Worm (Caenorhabditis elegans) whole organism, early embryonic: Measurements from ENCODE around the gene nhr-251.

Source experiments
- F13C5.2 ChIP-seq: sonication (generic microtip); optimal IDR thresholded peaks from 2 replicates; lab custom pipeline; 2017; ENCODE audit warnings: mild to moderate bottlenecking, missing genetic modification characterization, inconsistent platforms, missing compliant biosample characterization
- ama-1 ChIP-seq: fragments of 150-350 bp; optimal IDR thresholded peaks from 2 replicates; lab custom pipeline; 2014
- ceh-13 ChIP-seq: fragments of 200-800 bp; sonication (Bioruptor generic); optimal IDR thresholded peaks from 2 replicates; lab custom pipeline; 2018; ENCODE audit warnings: mild to moderate bottlenecking, missing genetic modification characterization, missing compliant biosample characterization
- ceh-36 ChIP-seq: sonication (generic microtip); optimal IDR thresholded peaks from 2 replicates; lab custom pipeline; 2016; ENCODE audit warnings: missing genetic modification characterization, inconsistent platforms, missing compliant biosample characterization
- flt-1 ChIP-seq: fragments of 200-800 bp; sonication (Bioruptor generic); IDR thresholded peaks from 2 replicates; pipeline ENCODE4 v1.3.6; 2022; ENCODE audit warnings: missing genetic modification characterization, missing compliant biosample characterization
- tbx-11 ChIP-seq: fragments of 200-800 bp; sonication (Bioruptor generic); IDR thresholded peaks from 2 replicates; pipeline ENCODE4 v1.3.6; 2022; ENCODE audit warnings: missing genetic modification characterization, missing compliant biosample characterization
- tbx-37 ChIP-seq: fragments of 200-800 bp; sonication (Bioruptor generic); conservative IDR thresholded peaks from 2 replicates; pipeline ENCODE4 v1.3.6; 2022; ENCODE audit warnings: missing genetic modification reagents, missing genetic modification characterization, missing compliant biosample characterization

DNA sequence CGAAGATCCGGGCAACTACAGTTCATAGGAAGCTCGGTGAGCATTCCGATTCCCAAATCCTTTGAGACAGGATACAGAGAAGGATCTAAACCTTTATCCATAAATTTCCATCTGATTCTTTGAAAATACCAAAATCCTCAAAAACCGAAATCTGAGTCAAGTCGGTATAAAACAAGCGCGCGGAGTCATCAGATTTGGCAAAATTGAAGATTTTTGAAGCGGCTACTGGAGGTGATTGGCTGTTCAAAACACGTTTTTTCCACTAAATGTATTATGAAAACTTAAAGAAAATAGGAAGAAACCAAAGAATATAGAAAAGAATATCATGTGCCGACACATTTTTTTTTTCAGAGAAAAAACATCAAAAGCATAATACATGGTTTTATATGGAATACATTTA lies 25.7 kb upstream of the nhr-251 start, which contains the start of gene C14C6.13:
- TF ChIP-seq tbx-11 (no peak), flt-1 (no peak), tbx-37 (GFP tag; lab: Robert Waterston, UW) (no peak), ama-1 (lab: Kevin White, UChicago) (no peak), ceh-13 (no peak), ceh-36 (tag; lab: Kevin White, UChicago) (no peak), F13C5.2 (no peak)
